Worm (Caenorhabditis elegans): ENCODE measurements around the gene T23B7.3.

- no peak for TF ChIP-seq W03F9.2 (tag; optimal IDR thresholded peaks at IDR 0.05)
- TF ChIP-seq dao-5 (tag; optimal IDR thresholded peaks at IDR 0.05) = no peak
- no peak for TF ChIP-seq him-1 (tag; optimal IDR thresholded peaks at IDR 0.05)
These were observed 49.5 kb upstream of the T23B7.3 start for ce11 chrII:4800524-4800923.

Measured in whole organism, L4/young adult.